Fruit fly (Drosophila melanogaster): ENCODE measurements around the gene CG31869.

DNA sequence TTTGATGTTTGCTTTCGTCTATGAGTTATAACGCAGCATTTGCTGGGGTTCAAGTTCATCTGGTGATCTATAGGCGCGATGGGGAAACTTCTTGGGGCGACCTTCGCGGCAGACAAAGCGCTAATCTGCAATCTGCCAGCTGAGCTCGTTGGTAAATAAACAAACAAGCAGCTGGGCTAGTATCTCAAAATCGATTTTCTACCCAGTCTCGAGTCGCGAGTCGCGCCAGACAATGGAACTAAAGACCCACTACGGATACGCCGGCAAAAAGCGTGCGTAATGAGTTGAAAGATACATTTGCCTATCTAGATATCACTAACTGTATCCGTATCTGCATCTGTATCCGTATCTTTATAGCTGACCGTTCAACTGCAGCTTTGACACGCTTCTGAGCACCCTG, 47.3 kb downstream of the CG31869 start:
- TF ChIP-seq CTCF (optimal IDR thresholded peaks at IDR 0.05) (no peak), CG8478 (optimal IDR thresholded peaks at IDR 0.05) (no peak)

Measured in S2 (cell line).